Worm (Caenorhabditis elegans) whole organism, young adult: ENCODE results near the gene saeg-1.

ENCODE experiments used
- B0261.1 ChIP-seq: sonication (generic microtip); optimal IDR thresholded peaks from 2 replicates; lab custom pipeline; 2016; ENCODE audit warnings: mild to moderate bottlenecking, missing genetic modification characterization, moderate library complexity, missing compliant biosample characterization
- B0336.3 ChIP-seq: fragments of 200-800 bp; sonication (Bioruptor generic); IDR thresholded peaks from 2 replicates; pipeline ENCODE4 v1.3.6; 2022; ENCODE audit warnings: missing genetic modification characterization, missing compliant biosample characterization
- C06A6.2 ChIP-seq: fragments of 200-800 bp; sonication (Bioruptor generic); conservative IDR thresholded peaks from 2 replicates; pipeline ENCODE4 v1.3.6; 2022; ENCODE audit warnings: missing genetic modification characterization, missing compliant biosample characterization
- F10E7.11 ChIP-seq: sonication (generic microtip); optimal IDR thresholded peaks from 2 replicates; lab custom pipeline; 2017; ENCODE audit warnings: mild to moderate bottlenecking, missing genetic modification characterization, moderate library complexity, missing compliant biosample characterization
- F22D6.2 ChIP-seq: sonication (generic microtip); optimal IDR thresholded peaks from 2 replicates; lab custom pipeline; 2016; ENCODE audit warnings: mild to moderate bottlenecking, missing genetic modification characterization, missing compliant biosample characterization
- F33H1.4 ChIP-seq: fragments of 200-800 bp; sonication (Bioruptor generic); IDR thresholded peaks from 2 replicates; pipeline ENCODE4 v1.3.6; 2022; ENCODE audit warnings: missing genetic modification reagents, missing genetic modification characterization, missing compliant biosample characterization
- F37B4.10 ChIP-seq: fragments of 200-800 bp; sonication (Bioruptor generic); IDR thresholded peaks from 2 replicates; pipeline ENCODE4 v1.3.6; 2022; ENCODE audit warnings: missing genetic modification characterization, missing compliant biosample characterization
- F49E8.2 ChIP-seq: sonication (generic microtip); optimal IDR thresholded peaks from 3 replicates; lab custom pipeline; 2017; ENCODE audit warnings: missing genetic modification characterization, mild to moderate bottlenecking, missing compliant biosample characterization, antibody characterized with exemption, moderate library complexity; ENCODE audit not compliant: insufficient read depth
- K12H6.12 ChIP-seq: fragments of 200-800 bp; sonication (Bioruptor generic); optimal IDR thresholded peaks from 2 replicates; lab custom pipeline; 2018; ENCODE audit warnings: mild to moderate bottlenecking, missing genetic modification characterization, missing compliant biosample characterization
- T26A5.8 ChIP-seq: sonication (generic microtip); optimal IDR thresholded peaks from 2 replicates; lab custom pipeline; 2016; ENCODE audit warnings: missing genetic modification characterization, missing compliant biosample characterization
- Y53F4B.3 ChIP-seq: fragments of 200-800 bp; sonication (Bioruptor generic); IDR thresholded peaks from 2 replicates; pipeline ENCODE4 v1.3.6; 2022; ENCODE audit warnings: missing genetic modification reagents, missing genetic modification characterization, missing compliant biosample characterization
- Y53G8AR.9 ChIP-seq: fragments of 200-800 bp; sonication (Bioruptor generic); conservative IDR thresholded peaks from 2 replicates; pipeline ENCODE4 v1.3.6; 2022; ENCODE audit warnings: missing genetic modification reagents, missing genetic modification characterization, missing compliant biosample characterization
- aptf-2 ChIP-seq: fragments of 200-800 bp; sonication (Bioruptor generic); conservative IDR thresholded peaks from 2 replicates; pipeline ENCODE4 v1.3.6; 2022; ENCODE audit warnings: missing genetic modification reagents, missing genetic modification characterization, missing compliant biosample characterization
- athp-1 ChIP-seq: sonication (generic microtip); optimal IDR thresholded peaks from 2 replicates; lab custom pipeline; 2017; ENCODE audit warnings: mild to moderate bottlenecking, missing genetic modification characterization, missing compliant biosample characterization
- bed-2 ChIP-seq: fragments of 200-800 bp; sonication (Bioruptor generic); IDR thresholded peaks from 2 replicates; pipeline ENCODE4 v1.3.6; 2022; ENCODE audit warnings: missing genetic modification reagents, missing genetic modification characterization, missing compliant biosample characterization
- ceh-27 ChIP-seq: fragments of 200-800 bp; sonication (Bioruptor generic); optimal IDR thresholded peaks from 2 replicates; lab custom pipeline; 2018; ENCODE audit warnings: mild to moderate bottlenecking, missing genetic modification characterization, moderate library complexity, missing compliant biosample characterization
- ceh-79 ChIP-seq: sonication (generic microtip); optimal IDR thresholded peaks from 2 replicates; lab custom pipeline; 2017; ENCODE audit warnings: mild to moderate bottlenecking, missing genetic modification characterization, missing compliant biosample characterization
- die-1 ChIP-seq: sonication (generic microtip); optimal IDR thresholded peaks from 2 replicates; lab custom pipeline; 2016; ENCODE audit warnings: missing genotype, mild to moderate bottlenecking, missing genetic modification characterization, missing compliant biosample characterization
- dpff-1 ChIP-seq: sonication (generic microtip); optimal IDR thresholded peaks from 2 replicates; lab custom pipeline; 2017; ENCODE audit warnings: mild to moderate bottlenecking, missing genetic modification characterization, missing compliant biosample characterization
- egl-18 ChIP-seq: fragments of 200-800 bp; sonication (Bioruptor generic); IDR thresholded peaks from 2 replicates; pipeline ENCODE4 v1.3.6; 2022; ENCODE audit warnings: missing genetic modification reagents, missing genetic modification characterization, missing compliant biosample characterization
- fkh-3 ChIP-seq: sonication (generic microtip); optimal IDR thresholded peaks from 2 replicates; lab custom pipeline; 2016; ENCODE audit warnings: mild to moderate bottlenecking, missing genetic modification characterization, missing compliant biosample characterization
- him-1 ChIP-seq: sonication (generic microtip); optimal IDR thresholded peaks from 2 replicates; lab custom pipeline; 2016; ENCODE audit warnings: missing genotype, missing genetic modification reagents, missing genetic modification characterization, missing compliant biosample characterization
- hlh-12 ChIP-seq: sonication (generic microtip); optimal IDR thresholded peaks from 2 replicates; lab custom pipeline; 2016; ENCODE audit warnings: missing genetic modification characterization, missing compliant biosample characterization
- hlh-26 ChIP-seq: fragments of 200-800 bp; sonication (Bioruptor generic); conservative IDR thresholded peaks from 2 replicates; pipeline ENCODE4 v1.3.6; 2022; ENCODE audit warnings: missing genetic modification reagents, missing genetic modification characterization, missing compliant biosample characterization
- hsf-1 ChIP-seq: fragments of 200-800 bp; sonication (Bioruptor generic); IDR thresholded peaks from 2 replicates; pipeline ENCODE4 v1.3.6; 2022; ENCODE audit warnings: missing genetic modification reagents, missing genetic modification characterization, missing compliant biosample characterization
- lin-40 ChIP-seq: sonication (generic microtip); optimal IDR thresholded peaks from 2 replicates; lab custom pipeline; 2016; ENCODE audit warnings: missing genetic modification characterization, mild to moderate bottlenecking, missing compliant biosample characterization, missing genotype, missing genetic modification reagents
- lin-54 ChIP-seq: fragments of 200-800 bp; sonication (Bioruptor generic); optimal IDR thresholded peaks from 2 replicates; lab custom pipeline; 2018; ENCODE audit warnings: mild to moderate bottlenecking, missing genetic modification characterization, missing compliant biosample characterization
- lsl-1 ChIP-seq: fragments of 200-800 bp; sonication (Bioruptor generic); optimal IDR thresholded peaks from 2 replicates; lab custom pipeline; 2018; ENCODE audit warnings: mild to moderate bottlenecking, missing genetic modification characterization, moderate library complexity, missing compliant biosample characterization
- madf-10 ChIP-seq: sonication (generic microtip); optimal IDR thresholded peaks from 2 replicates; lab custom pipeline; 2016; ENCODE audit warnings: mild to moderate bottlenecking, missing genetic modification characterization, missing compliant biosample characterization
- madf-6 ChIP-seq: fragments of 200-800 bp; sonication (Bioruptor generic); IDR thresholded peaks from 2 replicates; pipeline ENCODE4 v1.3.6; 2022; ENCODE audit warnings: missing genetic modification reagents, missing genetic modification characterization, missing compliant biosample characterization
- madf-8 ChIP-seq: fragments of 200-800 bp; sonication (Bioruptor generic); conservative IDR thresholded peaks from 2 replicates; pipeline ENCODE4 v1.3.6; 2022; ENCODE audit warnings: missing genetic modification reagents, missing genetic modification characterization, missing compliant biosample characterization
- nfya-2 ChIP-seq: fragments of 200-800 bp; sonication (Bioruptor generic); IDR thresholded peaks from 2 replicates; pipeline ENCODE4 v1.3.6; 2022; ENCODE audit warnings: missing genetic modification reagents, missing genetic modification characterization, missing compliant biosample characterization
- nfyb-1 ChIP-seq: fragments of 200-800 bp; sonication (Bioruptor generic); IDR thresholded peaks from 2 replicates; pipeline ENCODE4 v1.3.6; 2022; ENCODE audit warnings: missing genetic modification reagents, missing genetic modification characterization, missing compliant biosample characterization
- nhr-179 ChIP-seq: sonication (generic microtip); optimal IDR thresholded peaks from 2 replicates; lab custom pipeline; 2016; ENCODE audit warnings: mild to moderate bottlenecking, missing genetic modification characterization, missing compliant biosample characterization
- pbrm-1 ChIP-seq: fragments of 200-800 bp; sonication (Bioruptor generic); IDR thresholded peaks from 2 replicates; pipeline ENCODE4 v1.3.6; 2022; ENCODE audit warnings: missing genetic modification reagents, missing genetic modification characterization, missing compliant biosample characterization
- rec-8 ChIP-seq, 2 experiments: sonication (generic microtip); optimal IDR thresholded peaks; 2 replicates each; lab custom pipeline; 2016; ENCODE audit warnings: mild to moderate bottlenecking in 2 of 2, missing genetic modification characterization in 2 of 2, missing genetic modification reagents in 2 of 2, missing genotype in 2 of 2, missing biosample characterization in 1 of 2, missing compliant biosample characterization in 1 of 2, moderate library complexity in 1 of 2
- rpc-1 ChIP-seq, 2 experiments: fragments of 150-350 bp in 1 of 2; sonication (generic microtip) in 1 of 2; optimal IDR thresholded peaks; 2 replicates each; lab custom pipeline; 2014 to 2018; ENCODE audit warnings: missing biosample characterization in 1 of 2, missing genetic modification characterization in 1 of 2, missing genetic modification reagents in 1 of 2, missing genotype in 1 of 2
- sdz-38 ChIP-seq: sonication (generic microtip); optimal IDR thresholded peaks from 2 replicates; lab custom pipeline; 2016; ENCODE audit warnings: missing genotype, missing genetic modification characterization, missing compliant biosample characterization
- sea-2 ChIP-seq: fragments of 200-800 bp; sonication (Bioruptor generic); IDR thresholded peaks from 2 replicates; pipeline ENCODE4 v1.3.6; 2022; ENCODE audit warnings: missing genetic modification characterization, missing compliant biosample characterization
- snpc-1.1 ChIP-seq: sonication (generic microtip); optimal IDR thresholded peaks from 2 replicates; lab custom pipeline; 2017; ENCODE audit warnings: missing genetic modification characterization, mild to moderate bottlenecking, missing compliant biosample characterization, antibody characterized with exemption, moderate library complexity, missing genotype, missing genetic modification reagents; ENCODE audit not compliant: insufficient read depth
- snpc-1.3 ChIP-seq: sonication (generic microtip); optimal IDR thresholded peaks from 2 replicates; lab custom pipeline; 2017; ENCODE audit warnings: missing genetic modification characterization, mild to moderate bottlenecking, missing compliant biosample characterization, antibody characterized with exemption, moderate library complexity, missing genotype, missing genetic modification reagents; ENCODE audit not compliant: insufficient read depth
- snpc-3.4 ChIP-seq: sonication (generic microtip); optimal IDR thresholded peaks from 2 replicates; lab custom pipeline; 2017; ENCODE audit warnings: missing genetic modification characterization, mild to moderate bottlenecking, missing compliant biosample characterization, antibody characterized with exemption, moderate library complexity, missing genotype, missing genetic modification reagents
- somi-1 ChIP-seq: fragments of 200-800 bp; sonication (Bioruptor generic); optimal IDR thresholded peaks from 2 replicates; lab custom pipeline; 2018; ENCODE audit warnings: mild to moderate bottlenecking, missing genetic modification characterization, missing compliant biosample characterization
- tbp1 ChIP-seq: fragments of 200-800 bp; sonication (Bioruptor generic); optimal IDR thresholded peaks from 2 replicates; lab custom pipeline; 2018; ENCODE audit warnings: mild to moderate bottlenecking, missing genetic modification characterization, missing compliant biosample characterization
- tbx-9 ChIP-seq: sonication (generic microtip); optimal IDR thresholded peaks from 2 replicates; lab custom pipeline; 2016; ENCODE audit warnings: borderline replicate concordance, missing genetic modification characterization, inconsistent platforms, missing compliant biosample characterization
- zfh-2 ChIP-seq: fragments of 200-800 bp; sonication (Bioruptor generic); conservative IDR thresholded peaks from 2 replicates; pipeline ENCODE4 v1.3.6; 2022; ENCODE audit warnings: missing genetic modification reagents, missing genetic modification characterization, missing compliant biosample characterization
- ztf-22 ChIP-seq: fragments of 200-800 bp; sonication (Bioruptor generic); optimal IDR thresholded peaks from 2 replicates; lab custom pipeline; 2018; ENCODE audit warnings: mild to moderate bottlenecking, missing genetic modification characterization, moderate library complexity, missing compliant biosample characterization
- ztf-3 ChIP-seq: fragments of 200-800 bp; sonication (Bioruptor generic); optimal IDR thresholded peaks from 2 replicates; lab custom pipeline; 2018; ENCODE audit warnings: mild to moderate bottlenecking, missing genetic modification characterization, missing compliant biosample characterization
- ztf-6 ChIP-seq: fragments of 200-800 bp; sonication (Bioruptor generic); IDR thresholded peaks from 2 replicates; pipeline ENCODE4 v1.3.6; 2022; ENCODE audit warnings: missing genetic modification reagents, missing genetic modification characterization, missing compliant biosample characterization

Gene saeg-1

ce11 chrV:10871457-10871861 lies 6.0 kb upstream of the saeg-1 start:
- TF ChIP-seq ztf-22 (GFP tag; lab: Kevin White, UChicago) = no peak
- TF ChIP-seq C06A6.2 (GFP tag; lab: Robert Waterston, UW) = no peak; the same call in 1 of the 2 replicates
- peak; percentile 93 for TF ChIP-seq K12H6.12 (tag; lab: Kevin White, UChicago)
- TF ChIP-seq ceh-27 (GFP tag; lab: Kevin White, UChicago) = peak; percentile 70
- TF ChIP-seq lsl-1 = no peak
- TF ChIP-seq lin-54 (GFP tag; lab: Kevin White, UChicago) = no peak
- no peak for TF ChIP-seq ztf-3
- no peak for TF ChIP-seq sdz-38
- TF ChIP-seq sea-2 = no peak
- peak; percentile 92 for TF ChIP-seq somi-1
- TF ChIP-seq F33H1.4 (GFP tag; lab: Robert Waterston, UW) = no peak
- no peak for TF ChIP-seq pbrm-1 (GFP tag; lab: Robert Waterston, UW)
- peak; percentile 3 for TF ChIP-seq tbp1 (GFP tag; lab: Kevin White, UChicago)
- TF ChIP-seq athp-1 (tag; lab: Kevin White, UChicago) = no peak
- no peak for TF ChIP-seq Y53G8AR.9 (GFP tag; lab: Robert Waterston, UW)
- no peak for TF ChIP-seq rec-8 (tag; optimal IDR thresholded peaks at IDR 0.05; lab: Kevin White, UChicago)
- no peak for TF ChIP-seq nfya-2 (GFP tag; lab: Robert Waterston, UW)
- TF ChIP-seq madf-10 (tag; lab: Kevin White, UChicago) = no peak
- no peak for TF ChIP-seq rpc-1 (optimal IDR thresholded peaks at IDR 0.05; lab: Kevin White, UChicago)
- no peak for TF ChIP-seq rpc-1 (tag; optimal IDR thresholded peaks at IDR 0.05; lab: Kevin White, UChicago)
- TF ChIP-seq fkh-3 (tag; lab: Kevin White, UChicago) = no peak
- no peak for TF ChIP-seq ztf-6 (GFP tag; lab: Robert Waterston, UW)
- TF ChIP-seq B0261.1 (tag; lab: Kevin White, UChicago) = no peak
- TF ChIP-seq zfh-2 (GFP tag; lab: Robert Waterston, UW) = no peak
- no peak for TF ChIP-seq snpc-1.3 (tag; lab: Kevin White, UChicago)
- TF ChIP-seq madf-8 (GFP tag; lab: Robert Waterston, UW) = no peak
- TF ChIP-seq lin-40 = peak; percentile 74
- TF ChIP-seq dpff-1 (tag; lab: Kevin White, UChicago) = no peak
- no peak for TF ChIP-seq aptf-2 (GFP tag; lab: Robert Waterston, UW)
- no peak for TF ChIP-seq F37B4.10 (GFP tag; lab: Robert Waterston, UW)
- TF ChIP-seq madf-6 (GFP tag; lab: Robert Waterston, UW) = no peak
- no peak for TF ChIP-seq snpc-1.1 (tag; lab: Kevin White, UChicago)
- TF ChIP-seq tbx-9 (tag; lab: Kevin White, UChicago) = no peak
- no peak for TF ChIP-seq nfyb-1 (GFP tag; lab: Robert Waterston, UW)
- no peak for TF ChIP-seq snpc-3.4 (tag; lab: Kevin White, UChicago)
- no peak for TF ChIP-seq him-1
- no peak for TF ChIP-seq hlh-12
- TF ChIP-seq F10E7.11 (tag; lab: Kevin White, UChicago) = no peak
- TF ChIP-seq hsf-1 (GFP tag; lab: Robert Waterston, UW) = no peak
- TF ChIP-seq nhr-179 (tag; lab: Kevin White, UChicago) = no peak
- TF ChIP-seq hlh-26 (GFP tag; lab: Robert Waterston, UW) = no peak
- TF ChIP-seq ceh-79 (tag; lab: Kevin White, UChicago) = no peak
- TF ChIP-seq F49E8.2 = no peak
- peak; percentile 46 for TF ChIP-seq die-1 (tag; lab: Kevin White, UChicago)
- peak; percentile 52; the same call in 1 of the 2 replicates for TF ChIP-seq B0336.3
- peak; percentile 48; the same call in 1 of the 2 replicates for TF ChIP-seq bed-2
- TF ChIP-seq egl-18 = no peak
- no peak for TF ChIP-seq Y53F4B.3 (GFP tag; lab: Robert Waterston, UW)
- no peak for TF ChIP-seq T26A5.8
- TF ChIP-seq F22D6.2 (tag; lab: Kevin White, UChicago) = no peak
